Fruit fly (Drosophila melanogaster) whole organism, embryonic: ENCODE measurements around the gene Cht6.

Experiments used
- Atf6 ChIP-seq: fragments of 200-800 bp; sonication (Bioruptor generic); IDR thresholded peaks from 2 replicates; pipeline ENCODE4 v1.3.6; 2022; ENCODE audit warnings: missing biosample characterization, missing genetic modification characterization
- CG10209 ChIP-seq: fragments of 200-800 bp; sonication (Bioruptor generic); optimal IDR thresholded peaks from 3 replicates; lab custom pipeline; 2017; ENCODE audit warnings: missing biosample characterization, mild to moderate bottlenecking, missing genetic modification characterization, missing genetic modification reagents
- CG10565 ChIP-seq: fragments of 200-800 bp; sonication (Bioruptor generic); optimal IDR thresholded peaks from 3 replicates; lab custom pipeline; 2016; ENCODE audit warnings: missing biosample characterization, mild to moderate bottlenecking, missing genetic modification characterization
- CG11696 ChIP-seq: fragments of 200-800 bp; sonication (Bioruptor generic); IDR thresholded peaks from 2 replicates; pipeline ENCODE4 v1.3.6; 2022; ENCODE audit warnings: missing biosample characterization, missing genetic modification characterization
- CG12236 ChIP-seq: fragments of 200-800 bp; sonication (Bioruptor generic); optimal IDR thresholded peaks from 2 replicates; lab custom pipeline; 2016; ENCODE audit warnings: missing biosample characterization, missing genetic modification characterization
- CG18599 ChIP-seq: fragments of 200-800 bp; sonication (Bioruptor generic); optimal IDR thresholded peaks from 3 replicates; lab custom pipeline; 2017; ENCODE audit warnings: missing biosample characterization, missing genetic modification characterization, mild to moderate bottlenecking, moderate library complexity, missing genetic modification reagents
- CG30020 ChIP-seq: fragments of 200-800 bp; optimal IDR thresholded peaks from 2 replicates; lab custom pipeline; 2019; ENCODE audit warnings: missing biosample characterization, mild to moderate bottlenecking, missing genetic modification characterization, moderate library complexity
- CG31224 ChIP-seq: fragments of 200-800 bp; sonication (Bioruptor generic); IDR thresholded peaks from 2 replicates; pipeline ENCODE4 v1.3.6; 2022; ENCODE audit warnings: missing biosample characterization, missing genetic modification characterization
- CG32532 ChIP-seq: fragments of 200-800 bp; sonication (Bioruptor generic); IDR thresholded peaks from 2 replicates; pipeline ENCODE4 v1.3.6; 2022; ENCODE audit warnings: missing biosample characterization, missing genetic modification characterization
- CG3407 ChIP-seq: fragments of 200-800 bp; sonication (Bioruptor generic); optimal IDR thresholded peaks from 2 replicates; lab custom pipeline; 2018; ENCODE audit warnings: missing biosample characterization, mild to moderate bottlenecking, missing genetic modification characterization
- CG4282 ChIP-seq: fragments of 200-800 bp; sonication (Bioruptor generic); optimal IDR thresholded peaks from 2 replicates; lab custom pipeline; 2016; ENCODE audit warnings: missing biosample characterization, missing genetic modification characterization
- CG6272 ChIP-seq: fragments of 200-800 bp; sonication (Bioruptor generic); IDR thresholded peaks from 2 replicates; pipeline ENCODE4 v1.3.6; 2022; ENCODE audit warnings: missing biosample characterization, missing genetic modification characterization
- CG6765 ChIP-seq: fragments of 200-800 bp; sonication (Bioruptor generic); optimal IDR thresholded peaks from 3 replicates; lab custom pipeline; 2017; ENCODE audit warnings: missing biosample characterization, mild to moderate bottlenecking, missing genetic modification characterization
- CG7963 ChIP-seq: fragments of 200-800 bp; sonication (Bioruptor generic); IDR thresholded peaks from 3 replicates; pipeline ENCODE4 v1.3.6; 2022; ENCODE audit warnings: missing biosample characterization, missing genetic modification characterization; ENCODE audit not compliant: partially characterized antibody
- CG8281 ChIP-seq: fragments of 200-800 bp; sonication (Bioruptor generic); optimal IDR thresholded peaks from 2 replicates; lab custom pipeline; 2018; ENCODE audit warnings: missing biosample characterization, mild to moderate bottlenecking, missing genetic modification characterization, moderate library complexity
- CG9437 ChIP-seq: fragments of 200-800 bp; sonication (Bioruptor generic); optimal IDR thresholded peaks from 2 replicates; lab custom pipeline; 2018; ENCODE audit warnings: missing biosample characterization, mild to moderate bottlenecking, missing genetic modification characterization
- CG9817 ChIP-seq: fragments of 200-800 bp; sonication (Bioruptor generic); optimal IDR thresholded peaks from 2 replicates; lab custom pipeline; 2018; ENCODE audit warnings: missing biosample characterization, mild to moderate bottlenecking, missing genetic modification characterization, moderate library complexity
- D ChIP-seq, 2 experiments: fragments of 200-800 bp in 1 of 2; fragments of >200 bp in 1 of 2; sonication (Bioruptor generic) in 1 of 2; optimal IDR thresholded peaks; 2 replicates in 1 of 2; 3 replicates in 1 of 2; lab custom pipeline; 2017; ENCODE audit warnings: mild to moderate bottlenecking in 1 of 2, missing biosample characterization in 1 of 2, missing genetic modification characterization in 1 of 2, missing genetic modification reagents in 1 of 2
- Drgx ChIP-seq: fragments of 200-800 bp; sonication (Bioruptor generic); IDR thresholded peaks from 2 replicates; pipeline ENCODE4 v1.3.6; 2022; ENCODE audit warnings: missing biosample characterization, missing genetic modification characterization
- Eip74EF ChIP-seq, 2 experiments: fragments of 200-800 bp in 1 of 2; fragments of >200 bp in 1 of 2; sonication (Bioruptor generic) in 1 of 2; optimal IDR thresholded peaks; 2 replicates each; lab custom pipeline; 2017 to 2019; ENCODE audit warnings: missing biosample characterization in 2 of 2, missing genetic modification characterization in 2 of 2, mild to moderate bottlenecking in 1 of 2, moderate library complexity in 1 of 2
- HHEX ChIP-seq: fragments of 200-800 bp; sonication (Bioruptor generic); optimal IDR thresholded peaks from 3 replicates; lab custom pipeline; 2017; ENCODE audit warnings: missing biosample characterization, mild to moderate bottlenecking, missing genetic modification characterization, missing genetic modification reagents
- HLH54F ChIP-seq: fragments of 200-800 bp; sonication (Bioruptor generic); optimal IDR thresholded peaks from 3 replicates; lab custom pipeline; 2016; ENCODE audit warnings: missing biosample characterization, missing genetic modification characterization
- Hey ChIP-seq: fragments of 200-800 bp; sonication (Bioruptor generic); optimal IDR thresholded peaks from 3 replicates; lab custom pipeline; 2018; ENCODE audit warnings: missing biosample characterization, mild to moderate bottlenecking, missing genetic modification characterization
- Mad ChIP-seq: fragments of 200-800 bp; sonication (Bioruptor generic); optimal IDR thresholded peaks from 2 replicates; lab custom pipeline; 2016; ENCODE audit warnings: missing biosample characterization, missing genetic modification characterization
- Rx ChIP-seq: fragments of 200-800 bp; sonication (Bioruptor generic); IDR thresholded peaks from 2 replicates; pipeline ENCODE4 v1.3.6; 2022; ENCODE audit warnings: missing biosample characterization, missing genetic modification characterization
- Side ChIP-seq: fragments of 200-800 bp; sonication (Bioruptor generic); optimal IDR thresholded peaks from 2 replicates; lab custom pipeline; 2016; ENCODE audit warnings: missing biosample characterization, missing genetic modification characterization
- Sox100B ChIP-seq: fragments of 200-800 bp; sonication (Bioruptor generic); optimal IDR thresholded peaks from 3 replicates; lab custom pipeline; 2018; ENCODE audit warnings: missing biosample characterization, mild to moderate bottlenecking, missing genetic modification characterization
- Sox102F ChIP-seq: fragments of 200-800 bp; sonication (Bioruptor generic); optimal IDR thresholded peaks from 2 replicates; lab custom pipeline; 2018; ENCODE audit warnings: missing biosample characterization, mild to moderate bottlenecking, missing genetic modification characterization, moderate library complexity
- Spps ChIP-seq: fragments of 200-800 bp; sonication (Bioruptor generic); optimal IDR thresholded peaks from 2 replicates; lab custom pipeline; 2018; ENCODE audit warnings: missing biosample characterization, mild to moderate bottlenecking, missing genetic modification characterization
- Trl ChIP-seq, 3 experiments: fragments of >200 bp in 2 of 3; fragments of 200-800 bp in 1 of 3; sonication (Bioruptor generic) in 1 of 3; optimal IDR thresholded peaks; 2 replicates in 1 of 3; 3 replicates in 2 of 3; lab custom pipeline; 2016 to 2017; ENCODE audit warnings: missing biosample characterization in 1 of 3, missing genetic modification characterization in 1 of 3
- amos ChIP-seq: fragments of 200-800 bp; sonication (Bioruptor generic); IDR thresholded peaks from 2 replicates; pipeline ENCODE4 v1.3.6; 2022; ENCODE audit warnings: missing biosample characterization, missing genetic modification characterization; ENCODE audit not compliant: partially characterized antibody
- crc ChIP-seq: fragments of 200-800 bp; sonication (Bioruptor generic); optimal IDR thresholded peaks from 2 replicates; lab custom pipeline; 2016; ENCODE audit warnings: missing biosample characterization, missing genetic modification characterization
- croc ChIP-seq: fragments of 200-800 bp; sonication (Bioruptor generic); conservative IDR thresholded peaks from 3 replicates; pipeline ENCODE4 v1.3.6; 2022; ENCODE audit warnings: missing biosample characterization, missing genetic modification characterization
- crol ChIP-seq: fragments of 200-800 bp; sonication (Bioruptor generic); IDR thresholded peaks from 2 replicates; pipeline ENCODE4 v1.3.6; 2022; ENCODE audit warnings: missing biosample characterization, missing genetic modification characterization
- dati ChIP-seq: fragments of 200-800 bp; sonication (Bioruptor generic); IDR thresholded peaks from 2 replicates; pipeline ENCODE4 v1.3.6; 2022; ENCODE audit warnings: missing biosample characterization, missing genetic modification characterization
- en ChIP-seq: fragments of 200-800 bp; sonication (Bioruptor generic); optimal IDR thresholded peaks from 2 replicates; lab custom pipeline; 2016; ENCODE audit warnings: missing biosample characterization, missing genetic modification characterization
- fd102C ChIP-seq: fragments of 200-800 bp; sonication (Bioruptor generic); optimal IDR thresholded peaks from 2 replicates; lab custom pipeline; 2018; ENCODE audit warnings: missing biosample characterization, mild to moderate bottlenecking, missing genetic modification characterization, moderate library complexity
- gfzf ChIP-seq: fragments of 200-800 bp; sonication (Bioruptor generic); optimal IDR thresholded peaks from 2 replicates; lab custom pipeline; 2016; ENCODE audit warnings: missing biosample characterization, mild to moderate bottlenecking, missing genetic modification characterization, moderate library complexity
- hbn ChIP-seq: fragments of 200-800 bp; sonication (Bioruptor generic); IDR thresholded peaks from 2 replicates; pipeline ENCODE4 v1.3.6; 2022; ENCODE audit warnings: missing biosample characterization, missing genetic modification characterization; ENCODE audit not compliant: partially characterized antibody
- hkb ChIP-seq, 2 experiments: fragments of 200-800 bp in 1 of 2; fragments of >200 bp in 1 of 2; sonication (Bioruptor generic) in 1 of 2; IDR thresholded peaks in 1 of 2; optimal IDR thresholded peaks in 1 of 2; 2 replicates each; pipeline versions ENCODE4 v1.3.6 to Lab custom; 2017 to 2022; ENCODE audit warnings: missing biosample characterization in 1 of 2, missing genetic modification characterization in 1 of 2
- hth ChIP-seq: fragments of >200 bp; optimal IDR thresholded peaks from 2 replicates; lab custom pipeline; 2017; ENCODE audit warnings: inconsistent platforms
- lov ChIP-seq, 2 experiments: fragments of 200-800 bp in 1 of 2; fragments of >200 bp in 1 of 2; sonication (Bioruptor generic) in 1 of 2; IDR thresholded peaks in 1 of 2; optimal IDR thresholded peaks in 1 of 2; 2 replicates in 1 of 2; 3 replicates in 1 of 2; pipeline versions ENCODE4 v1.3.6 to Lab custom; 2017 to 2022; ENCODE audit warnings: missing biosample characterization in 1 of 2, missing genetic modification characterization in 1 of 2
- pzg ChIP-seq: fragments of 200-800 bp; sonication (Bioruptor generic); optimal IDR thresholded peaks from 3 replicates; lab custom pipeline; 2018; ENCODE audit warnings: missing biosample characterization, mild to moderate bottlenecking, missing genetic modification characterization, moderate library complexity
- rib ChIP-seq: fragments of 200-800 bp; sonication (Bioruptor generic); IDR thresholded peaks from 2 replicates; pipeline ENCODE4 v1.3.6; 2022; ENCODE audit warnings: missing biosample characterization, missing genetic modification characterization
- scrt ChIP-seq: fragments of 200-800 bp; sonication (Bioruptor generic); optimal IDR thresholded peaks from 2 replicates; lab custom pipeline; 2018; ENCODE audit warnings: missing biosample characterization, mild to moderate bottlenecking, missing genetic modification characterization, moderate library complexity
- sens ChIP-seq: fragments of 200-800 bp; sonication (Bioruptor generic); peaks from one replicate; lab custom pipeline; 2016; ENCODE audit warnings: missing biosample characterization, missing genetic modification characterization
- stwl ChIP-seq: fragments of 200-800 bp; sonication (Bioruptor generic); optimal IDR thresholded peaks from 3 replicates; lab custom pipeline; 2018; ENCODE audit warnings: missing biosample characterization, mild to moderate bottlenecking, missing genetic modification characterization, moderate library complexity
- tup ChIP-seq: fragments of 200-800 bp; sonication (Bioruptor generic); optimal IDR thresholded peaks from 2 replicates; lab custom pipeline; 2016; ENCODE audit warnings: missing biosample characterization, mild to moderate bottlenecking, missing genetic modification characterization, moderate library complexity
- unc-4 ChIP-seq: fragments of 200-800 bp; sonication (Bioruptor generic); IDR thresholded peaks from 2 replicates; pipeline ENCODE4 v1.3.6; 2022; ENCODE audit warnings: missing biosample characterization, missing genetic modification characterization; ENCODE audit not compliant: partially characterized antibody

Cht6 gene

DNA sequence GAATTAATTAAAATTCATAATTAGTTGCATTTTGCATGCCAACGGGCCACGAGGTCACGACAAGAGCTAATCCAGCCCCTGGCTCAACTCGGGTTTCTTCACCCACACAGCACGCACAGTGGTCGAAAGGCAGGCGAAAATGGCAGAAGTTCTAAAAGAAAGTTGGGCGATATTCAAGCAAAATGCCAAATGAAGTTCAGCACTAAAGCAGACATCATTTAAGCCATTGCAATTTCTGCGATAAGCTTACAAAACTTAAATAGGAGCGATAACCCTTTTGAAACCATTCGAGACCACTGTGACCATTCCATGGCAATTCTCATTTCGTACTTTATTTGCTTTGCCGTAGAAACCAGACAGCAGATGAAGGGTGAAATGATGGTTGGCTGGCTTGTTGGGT, 50.9 kb downstream of the Cht6 start (continued):
- TF ChIP-seq hbn (no peak), CG18599 (GFP tag; lab: Kevin White, UChicago) (peak; percentile 69), tup (GFP tag; lab: Kevin White, UChicago) (no peak), CG4282 (GFP tag; lab: Kevin White, UChicago) (no peak), dati (GFP tag; lab: Robert Waterston, UW) (no peak), en (no peak), pzg (GFP tag; lab: Kevin White, UChicago) (no peak), CG3407 (GFP tag; lab: Kevin White, UChicago) (no peak), Atf6 (GFP tag; lab: Robert Waterston, UW) (no peak), Sox102F (GFP tag; lab: Kevin White, UChicago) (peak; percentile 65), scrt (GFP tag; lab: Kevin White, UChicago) (no peak), Spps (tag; lab: Kevin White, UChicago) (no peak), unc-4 (GFP tag; lab: Robert Waterston, UW) (no peak), CG6765 (GFP tag; lab: Kevin White, UChicago) (no peak), CG10209 (peak; percentile 38), stwl (tag; lab: Kevin White, UChicago) (no peak), CG10565 (no peak), CG30020 (no peak), fd102C (GFP tag; lab: Kevin White, UChicago) (no peak), sens (GFP tag; lab: Kevin White, UChicago) (peak; percentile 89), amos (no peak), Drgx (GFP tag; lab: Robert Waterston, UW) (peak; percentile 57), gfzf (no peak), CG12236 (GFP tag; lab: Kevin White, UChicago) (no peak), Trl (optimal IDR thresholded peaks at IDR 0.05; lab: Kevin White, UChicago) (no peak), Trl (GFP tag; optimal IDR thresholded peaks at IDR 0.05; lab: Kevin White, UChicago) (peak; percentile 28), D (optimal IDR thresholded peaks at IDR 0.05; lab: Kevin White, UChicago) (no peak), D (GFP tag; optimal IDR thresholded peaks at IDR 0.05; lab: Kevin White, UChicago) (peak; percentile 22), croc (GFP tag; lab: Robert Waterston, UW) (no peak), CG32532 (GFP tag; lab: Robert Waterston, UW) (peak; percentile 56; the same call in 1 of the 2 replicates), crol (GFP tag; lab: Robert Waterston, UW) (no peak), hth (lab: Kevin White, UChicago) (no peak), Hey (no peak), hkb (optimal IDR thresholded peaks at IDR 0.05; lab: Kevin White, UChicago) (no peak), hkb (GFP tag; IDR thresholded peaks at IDR 0.05; lab: Robert Waterston, UW) (peak; percentile 51), CG6272 (GFP tag; lab: Robert Waterston, UW) (0 out of 2 replicates have a peak, but pooled peaks have one; percentile 20), rib (no peak), HHEX (no peak), HLH54F (GFP tag; lab: Kevin White, UChicago) (peak; percentile 15), lov (optimal IDR thresholded peaks at IDR 0.05; lab: Kevin White, UChicago) (no peak), lov (GFP tag; IDR thresholded peaks at IDR 0.05; lab: Robert Waterston, UW) (no peak), CG31224 (GFP tag; lab: Robert Waterston, UW) (no peak), Side (GFP tag; lab: Kevin White, UChicago) (no peak), Sox100B (no peak), CG9437 (no peak), Mad (GFP tag; lab: Kevin White, UChicago) (no peak), CG9817 (tag; lab: Kevin White, UChicago) (peak; percentile 17), crc (no peak), CG8281 (tag; lab: Kevin White, UChicago) (no peak), Eip74EF (GFP tag; optimal IDR thresholded peaks at IDR 0.05; lab: Kevin White, UChicago) (no peak), CG7963 (GFP tag; lab: Robert Waterston, UW) (no peak), CG11696 (GFP tag; lab: Robert Waterston, UW) (peak; percentile 35; the same call in 1 of the 2 replicates), Rx (GFP tag; lab: Robert Waterston, UW) (peak; percentile 25; the same call in 1 of the 2 replicates)
